Worm (Caenorhabditis elegans) whole organism, L4/young adult: ENCODE data around the gene myo-3.

ENCODE experiments used
- W03F9.2 ChIP-seq: fragments of 150-350 bp; optimal IDR thresholded peaks from 2 replicates; lab custom pipeline; 2014; ENCODE audit warnings: missing biosample characterization, missing genetic modification characterization
- dao-5 ChIP-seq: sonication (generic microtip); optimal IDR thresholded peaks from 2 replicates; lab custom pipeline; 2016; ENCODE audit warnings: missing genotype, missing genetic modification characterization, moderate library complexity, missing compliant biosample characterization
- him-1 ChIP-seq: sonication (generic microtip); optimal IDR thresholded peaks from 2 replicates; lab custom pipeline; 2016; ENCODE audit warnings: missing genotype, missing genetic modification reagents, missing genetic modification characterization, missing compliant biosample characterization

DNA sequence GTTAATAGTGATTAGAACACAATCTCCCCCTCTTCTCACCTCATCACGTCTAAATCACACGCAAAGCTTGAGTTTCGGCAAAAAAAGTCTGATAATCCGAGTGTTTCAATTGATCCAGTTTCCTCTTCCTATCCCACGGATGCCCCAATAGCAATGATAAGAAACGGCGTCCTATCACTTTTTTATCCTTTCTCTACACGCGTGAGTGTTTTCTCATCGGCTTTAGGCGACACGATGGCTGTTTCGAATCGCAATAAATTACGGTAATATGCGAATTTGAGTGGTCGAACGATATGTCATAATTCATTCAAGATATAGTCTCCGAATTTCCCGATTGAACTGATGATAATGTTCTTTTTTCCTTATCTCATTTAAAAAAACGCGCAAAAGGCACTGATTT, 34.7 kb downstream of the myo-3 start:
- TF ChIP-seq him-1: no peak
- no peak for TF ChIP-seq dao-5 (tag; lab: Kevin White, UChicago)
- no peak for TF ChIP-seq W03F9.2 (tag; lab: Kevin White, UChicago)
